Worm (Caenorhabditis elegans): Measurements from ENCODE around the gene sri-51.

DNA sequence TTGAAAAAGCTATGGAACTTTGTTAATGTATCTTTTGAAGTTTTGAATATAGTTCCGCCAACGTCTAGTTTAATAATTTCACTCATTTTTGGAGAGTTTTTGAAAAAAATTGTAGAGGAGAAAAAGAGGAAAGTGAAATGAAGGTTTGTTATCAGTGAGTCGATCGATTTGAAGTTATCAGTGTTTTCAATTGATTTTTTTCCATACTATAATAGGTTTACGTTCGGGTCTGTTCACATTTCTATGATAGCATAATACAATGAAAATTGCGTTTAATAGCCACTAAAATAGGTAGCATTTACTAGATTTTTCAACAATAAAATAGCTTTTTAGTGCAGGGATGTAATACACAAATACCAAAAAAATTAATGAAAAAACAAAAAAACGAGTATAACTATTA lies 26.3 kb upstream of the sri-51 start, which contains the start of gene ZC239.16:
- no peak for TF ChIP-seq klf-2 (GFP tag; conservative IDR thresholded peaks at IDR 0.05)
- no peak for TF ChIP-seq tab-1 (GFP tag; IDR thresholded peaks at IDR 0.05)
- no peak for TF ChIP-seq med-1 (GFP tag; optimal IDR thresholded peaks at IDR 0.05; ENCODE audit: insufficient read depth)
- TF ChIP-seq ztf-29 (GFP tag; IDR thresholded peaks at IDR 0.05): no peak
- TF ChIP-seq T22C8.4 (GFP tag; IDR thresholded peaks at IDR 0.05): no peak
- no peak for TF ChIP-seq ztf-23 (GFP tag; IDR thresholded peaks at IDR 0.05)

Data from whole organism, midembryonic.